Worm (Caenorhabditis elegans) whole organism, mixed stage, embryonic: ENCODE results near the gene K05F6.8.

Experiments used
- bed-3 ChIP-seq: fragments of 200-800 bp; sonication (Bioruptor generic); optimal IDR thresholded peaks from 3 replicates; lab custom pipeline; 2018; ENCODE audit warnings: mild to moderate bottlenecking, missing genetic modification characterization, moderate library complexity, missing compliant biosample characterization
- cnd-1 ChIP-seq: fragments of 200-800 bp; sonication (Bioruptor generic); optimal IDR thresholded peaks from 2 replicates; lab custom pipeline; 2018; ENCODE audit warnings: mild to moderate bottlenecking, missing genetic modification characterization, missing compliant biosample characterization
- lin-32 ChIP-seq: fragments of 200-800 bp; sonication (Bioruptor generic); optimal IDR thresholded peaks from 2 replicates; lab custom pipeline; 2018; ENCODE audit warnings: mild to moderate bottlenecking, missing genetic modification characterization, missing compliant biosample characterization
- mep-1 ChIP-seq: fragments of 150-350 bp; optimal IDR thresholded peaks from 2 replicates; lab custom pipeline; 2017; ENCODE audit warnings: missing biosample characterization, missing genetic modification reagents, missing genetic modification characterization, inconsistent platforms
- mls-2 ChIP-seq: sonication (generic microtip); optimal IDR thresholded peaks from 2 replicates; lab custom pipeline; 2016; ENCODE audit warnings: mild to moderate bottlenecking, missing genetic modification characterization, moderate library complexity, missing compliant biosample characterization
- nhr-237 ChIP-seq: fragments of 150-350 bp; optimal IDR thresholded peaks from 2 replicates; lab custom pipeline; 2014; ENCODE audit warnings: missing biosample characterization, missing genetic modification characterization
- snpc-4 ChIP-seq: fragments of 150-350 bp; optimal IDR thresholded peaks from 2 replicates; lab custom pipeline; 2014; ENCODE audit warnings: missing biosample characterization, missing genetic modification characterization
- sptf-1 ChIP-seq: sonication (generic microtip); optimal IDR thresholded peaks from 2 replicates; lab custom pipeline; 2017; ENCODE audit warnings: mild to moderate bottlenecking, missing genetic modification characterization, moderate library complexity, missing compliant biosample characterization
- unc-39 ChIP-seq: fragments of 150-350 bp; optimal IDR thresholded peaks from 2 replicates; lab custom pipeline; 2014; ENCODE audit warnings: missing biosample characterization, missing genetic modification characterization
- ztf-11 ChIP-seq: fragments of 150-350 bp; optimal IDR thresholded peaks from 2 replicates; lab custom pipeline; 2014; ENCODE audit warnings: missing biosample characterization, missing genetic modification characterization

DNA sequence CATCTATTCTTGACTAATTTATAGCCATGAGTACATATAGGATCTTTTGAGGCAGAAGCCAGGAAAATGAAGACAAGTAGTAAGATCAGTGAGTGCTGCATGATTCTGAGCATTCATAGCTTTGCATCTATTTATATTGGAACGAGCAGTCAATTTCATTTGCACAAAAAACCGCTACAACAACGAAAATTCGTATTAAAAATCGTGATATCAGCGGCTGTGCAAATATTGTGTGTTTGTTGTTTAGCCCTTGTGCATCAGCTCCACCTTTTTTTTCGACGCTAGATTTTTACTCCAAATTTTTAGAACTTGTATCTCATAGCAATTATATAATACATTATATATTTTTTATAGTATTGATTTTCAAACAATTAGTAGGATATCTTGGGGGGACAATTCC lies 16.6 kb upstream of the K05F6.8 start, which contains the start of gene clec-21:
- TF ChIP-seq cnd-1 (tag; lab: Kevin White, UChicago) (no peak), mep-1 (tag; lab: Kevin White, UChicago) (no peak), sptf-1 (tag; lab: Kevin White, UChicago) (no peak), unc-39 (tag; lab: Kevin White, UChicago) (no peak), nhr-237 (tag; lab: Kevin White, UChicago) (no peak), mls-2 (tag; lab: Kevin White, UChicago) (no peak), bed-3 (GFP tag; lab: Kevin White, UChicago) (no peak), snpc-4 (tag; lab: Kevin White, UChicago) (no peak), ztf-11 (tag; lab: Kevin White, UChicago) (no peak), lin-32 (GFP tag; lab: Kevin White, UChicago) (no peak)
